Worm (Caenorhabditis elegans) whole organism, early embryonic: ENCODE measurements around the gene col-14.

Source experiments
- B0310.2 ChIP-seq: sonication (generic microtip); optimal IDR thresholded peaks from 2 replicates; lab custom pipeline; 2016; ENCODE audit warnings: mild to moderate bottlenecking, missing genetic modification characterization, missing compliant biosample characterization
- F13C5.2 ChIP-seq: sonication (generic microtip); optimal IDR thresholded peaks from 2 replicates; lab custom pipeline; 2017; ENCODE audit warnings: mild to moderate bottlenecking, missing genetic modification characterization, inconsistent platforms, missing compliant biosample characterization
- aly-1 ChIP-seq: sonication (generic microtip); optimal IDR thresholded peaks from 2 replicates; lab custom pipeline; 2016; ENCODE audit warnings: missing genetic modification characterization, missing compliant biosample characterization
- ama-1 ChIP-seq: fragments of 150-350 bp; optimal IDR thresholded peaks from 2 replicates; lab custom pipeline; 2014
- ceh-36 ChIP-seq: sonication (generic microtip); optimal IDR thresholded peaks from 2 replicates; lab custom pipeline; 2016; ENCODE audit warnings: missing genetic modification characterization, inconsistent platforms, missing compliant biosample characterization
- ets-7 ChIP-seq: sonication (generic microtip); optimal IDR thresholded peaks from 2 replicates; lab custom pipeline; 2016; ENCODE audit warnings: missing genotype, missing genetic modification characterization, missing compliant biosample characterization
- hmbx-1 ChIP-seq: sonication (generic microtip); optimal IDR thresholded peaks from 2 replicates; lab custom pipeline; 2016; ENCODE audit warnings: mild to moderate bottlenecking, missing genetic modification characterization, missing compliant biosample characterization
- hmg-4 ChIP-seq: fragments of 200-800 bp; sonication (Bioruptor generic); optimal IDR thresholded peaks from 2 replicates; lab custom pipeline; 2018; ENCODE audit warnings: mild to moderate bottlenecking, missing genetic modification characterization, missing compliant biosample characterization
- pes-1 ChIP-seq: fragments of 200-800 bp; sonication (Bioruptor generic); IDR thresholded peaks from 2 replicates; pipeline ENCODE4 v1.3.6; 2022; ENCODE audit warnings: missing genetic modification reagents, missing genetic modification characterization, missing compliant biosample characterization
- scrt-1 ChIP-seq: fragments of 200-800 bp; sonication (Bioruptor generic); IDR thresholded peaks from 2 replicates; pipeline ENCODE4 v1.3.6; 2022; ENCODE audit warnings: missing genetic modification characterization, missing compliant biosample characterization
- sea-1 ChIP-seq: fragments of 200-800 bp; sonication (Bioruptor generic); conservative IDR thresholded peaks from 2 replicates; pipeline ENCODE4 v1.3.6; 2022; ENCODE audit warnings: missing genetic modification characterization, missing compliant biosample characterization
- tbx-11 ChIP-seq: fragments of 200-800 bp; sonication (Bioruptor generic); IDR thresholded peaks from 2 replicates; pipeline ENCODE4 v1.3.6; 2022; ENCODE audit warnings: missing genetic modification characterization, missing compliant biosample characterization
- tbx-37 ChIP-seq: fragments of 200-800 bp; sonication (Bioruptor generic); conservative IDR thresholded peaks from 2 replicates; pipeline ENCODE4 v1.3.6; 2022; ENCODE audit warnings: missing genetic modification reagents, missing genetic modification characterization, missing compliant biosample characterization

ce11 chrIV:7734173-7734572, 19.0 kb upstream of the col-14 start:
- no peak for TF ChIP-seq ama-1 (lab: Kevin White, UChicago)
- TF ChIP-seq hmbx-1 (tag; lab: Kevin White, UChicago), result no peak
- no peak for TF ChIP-seq B0310.2 (tag; lab: Kevin White, UChicago)
- no peak for TF ChIP-seq sea-1 (GFP tag; lab: Robert Waterston, UW)
- no peak for TF ChIP-seq aly-1
- no peak for TF ChIP-seq F13C5.2 (tag; lab: Kevin White, UChicago)
- TF ChIP-seq ets-7, result no peak
- no peak for TF ChIP-seq tbx-11 (GFP tag; lab: Robert Waterston, UW)
- TF ChIP-seq hmg-4 (GFP tag; lab: Kevin White, UChicago), result no peak
- TF ChIP-seq scrt-1, result no peak
- no peak for TF ChIP-seq ceh-36 (tag; lab: Kevin White, UChicago)
- no peak for TF ChIP-seq tbx-37 (GFP tag; lab: Robert Waterston, UW)
- no peak for TF ChIP-seq pes-1 (GFP tag; lab: Robert Waterston, UW)
